Worm (Caenorhabditis elegans) whole organism, L1 larva: Measurements from ENCODE around the gene M88.4.

ENCODE experiments used
- C04F5.9 ChIP-seq: sonication (generic microtip); optimal IDR thresholded peaks from 2 replicates; lab custom pipeline; 2016; ENCODE audit warnings: missing genetic modification characterization, missing compliant biosample characterization
- C16A3.4 ChIP-seq: fragments of 150-350 bp; optimal IDR thresholded peaks from 2 replicates; lab custom pipeline; 2014; ENCODE audit warnings: missing biosample characterization, missing genetic modification characterization
- alr-1 ChIP-seq: fragments of 200-800 bp; sonication (Bioruptor generic); optimal IDR thresholded peaks from 2 replicates; lab custom pipeline; 2018; ENCODE audit warnings: borderline replicate concordance, mild to moderate bottlenecking, missing genetic modification characterization, missing compliant biosample characterization
- blmp-1 ChIP-seq: fragments of 150-350 bp; optimal IDR thresholded peaks from 2 replicates; lab custom pipeline; 2014; ENCODE audit warnings: missing biosample characterization, missing genetic modification characterization
- ceh-63 ChIP-seq: fragments of 200-800 bp; sonication (Bioruptor generic); optimal IDR thresholded peaks from 2 replicates; lab custom pipeline; 2018; ENCODE audit warnings: mild to moderate bottlenecking, missing genetic modification characterization, missing compliant biosample characterization
- ceh-8 ChIP-seq: fragments of 200-800 bp; sonication (Bioruptor generic); optimal IDR thresholded peaks from 2 replicates; lab custom pipeline; 2018; ENCODE audit warnings: mild to moderate bottlenecking, missing genetic modification characterization, moderate library complexity, missing compliant biosample characterization
- ceh-82 ChIP-seq, 3 experiments: fragments of 150-350 bp in 1 of 3; sonication (generic microtip) in 2 of 3; optimal IDR thresholded peaks; 2 replicates each; lab custom pipeline; 2014 to 2017; ENCODE audit warnings: missing biosample characterization in 3 of 3, missing genetic modification characterization in 3 of 3
- ces-1 ChIP-seq: fragments of 150-350 bp; optimal IDR thresholded peaks from 2 replicates; lab custom pipeline; 2014; ENCODE audit warnings: missing biosample characterization, missing genetic modification reagents, missing genetic modification characterization
- dsc-1 ChIP-seq: sonication (generic microtip); optimal IDR thresholded peaks from 2 replicates; lab custom pipeline; 2016; ENCODE audit warnings: mild to moderate bottlenecking, missing genetic modification characterization, missing compliant biosample characterization
- efl-1 ChIP-seq, 4 experiments: fragments of 150-350 bp; optimal IDR thresholded peaks in 3 of 4; peaks in 1 of 4; 1 replicate in 1 of 4; 2 replicates in 3 of 4; lab custom pipeline; 2014; ENCODE audit warnings: missing biosample characterization in 2 of 4, missing genetic modification characterization in 2 of 4, missing genetic modification reagents in 2 of 4
- efl-3 ChIP-seq: fragments of 200-800 bp; sonication (Bioruptor generic); optimal IDR thresholded peaks from 2 replicates; lab custom pipeline; 2018; ENCODE audit warnings: mild to moderate bottlenecking, missing genetic modification characterization, missing compliant biosample characterization
- egl-27 ChIP-seq, 2 experiments: fragments of 150-350 bp in 1 of 2; sonication (generic microtip); optimal IDR thresholded peaks; 3 replicates each; lab custom pipeline; 2017 to 2018; ENCODE audit warnings: missing biosample characterization in 2 of 2, missing genetic modification characterization in 2 of 2, missing genetic modification reagents in 2 of 2
- elt-2 ChIP-seq: sonication (generic microtip); optimal IDR thresholded peaks from 2 replicates; lab custom pipeline; 2016; ENCODE audit warnings: missing genetic modification characterization, mild to moderate bottlenecking, inconsistent platforms, missing compliant biosample characterization, missing genetic modification reagents
- fkh-4 ChIP-seq: sonication (generic microtip); optimal IDR thresholded peaks from 2 replicates; lab custom pipeline; 2016; ENCODE audit warnings: missing compliant biosample characterization, missing genetic modification characterization, borderline replicate concordance
- fkh-8 ChIP-seq: sonication (generic microtip); optimal IDR thresholded peaks from 2 replicates; lab custom pipeline; 2016; ENCODE audit warnings: mild to moderate bottlenecking, missing genetic modification characterization, missing compliant biosample characterization
- hlh-4 ChIP-seq: sonication (generic microtip); optimal IDR thresholded peaks from 2 replicates; lab custom pipeline; 2016; ENCODE audit warnings: mild to moderate bottlenecking, missing genetic modification characterization, missing compliant biosample characterization
- lin-14 ChIP-seq: fragments of 200-800 bp; sonication (Bioruptor generic); optimal IDR thresholded peaks from 2 replicates; lab custom pipeline; 2018; ENCODE audit warnings: mild to moderate bottlenecking, missing genetic modification characterization, moderate library complexity, missing compliant biosample characterization
- lin-15B ChIP-seq: fragments of 150-350 bp; sonication (generic microtip); optimal IDR thresholded peaks from 3 replicates; lab custom pipeline; 2014; ENCODE audit warnings: missing biosample characterization, missing genetic modification characterization
- lir-3 ChIP-seq: sonication (generic microtip); optimal IDR thresholded peaks from 2 replicates; lab custom pipeline; 2016; ENCODE audit warnings: mild to moderate bottlenecking, missing genetic modification characterization, moderate library complexity, missing compliant biosample characterization; ENCODE audit not compliant: poor library complexity
- mdl-1 ChIP-seq, 2 experiments: fragments of 150-350 bp; optimal IDR thresholded peaks; 2 replicates each; lab custom pipeline; 2014 to 2017; ENCODE audit warnings: missing biosample characterization in 2 of 2, missing genetic modification characterization in 2 of 2, inconsistent platforms in 1 of 2
- mep-1 ChIP-seq: fragments of 150-350 bp; optimal IDR thresholded peaks from 2 replicates; lab custom pipeline; 2014; ENCODE audit warnings: missing biosample characterization, missing genetic modification characterization
- nhr-20 ChIP-seq: sonication (generic microtip); optimal IDR thresholded peaks from 2 replicates; lab custom pipeline; 2016; ENCODE audit warnings: mild to moderate bottlenecking, missing genetic modification characterization, missing compliant biosample characterization
- nhr-71 ChIP-seq: sonication (generic microtip); optimal IDR thresholded peaks from 2 replicates; lab custom pipeline; 2016; ENCODE audit warnings: mild to moderate bottlenecking, missing genetic modification characterization, moderate library complexity, missing compliant biosample characterization
- nhr-76 ChIP-seq: sonication (generic microtip); optimal IDR thresholded peaks from 2 replicates; lab custom pipeline; 2017; ENCODE audit warnings: missing biosample characterization, missing genetic modification characterization
- nhr-85 ChIP-seq: sonication (generic microtip); peaks from one replicate; lab custom pipeline; 2016; ENCODE audit warnings: missing genetic modification characterization, inconsistent platforms, missing compliant biosample characterization
- pag-3 ChIP-seq: sonication (generic microtip); optimal IDR thresholded peaks from 2 replicates; lab custom pipeline; 2017; ENCODE audit warnings: missing genetic modification characterization, mild to moderate bottlenecking, missing compliant biosample characterization, antibody characterized with exemption, borderline replicate concordance; ENCODE audit not compliant: insufficient read depth
- pqm-1 ChIP-seq: sonication (generic microtip); optimal IDR thresholded peaks from 3 replicates; lab custom pipeline; 2017; ENCODE audit warnings: missing biosample characterization, missing genetic modification characterization
- rnt-1 ChIP-seq: sonication (generic microtip); optimal IDR thresholded peaks from 2 replicates; lab custom pipeline; 2016; ENCODE audit warnings: mild to moderate bottlenecking, missing genetic modification characterization, moderate library complexity, missing compliant biosample characterization
- skn-1 ChIP-seq: fragments of 150-350 bp; optimal IDR thresholded peaks from 2 replicates; lab custom pipeline; 2014; ENCODE audit warnings: missing biosample characterization, missing genetic modification characterization
- snu-23 ChIP-seq: sonication (generic microtip); optimal IDR thresholded peaks from 2 replicates; lab custom pipeline; 2016; ENCODE audit warnings: missing genetic modification characterization, missing compliant biosample characterization
- sox-4 ChIP-seq: sonication (generic microtip); optimal IDR thresholded peaks from 2 replicates; lab custom pipeline; 2016; ENCODE audit warnings: missing genetic modification characterization, missing compliant biosample characterization
- sptf-1 ChIP-seq: fragments of 150-350 bp; optimal IDR thresholded peaks from 2 replicates; lab custom pipeline; 2014; ENCODE audit warnings: missing biosample characterization, missing genetic modification characterization
- zip-4 ChIP-seq: fragments of 200-800 bp; sonication (Bioruptor generic); optimal IDR thresholded peaks from 2 replicates; lab custom pipeline; 2018; ENCODE audit warnings: mild to moderate bottlenecking, missing genetic modification characterization, moderate library complexity, missing compliant biosample characterization
- ztf-11 ChIP-seq, 2 experiments: sonication (generic microtip); optimal IDR thresholded peaks; 2 replicates each; lab custom pipeline; 2016 to 2017; ENCODE audit warnings: missing genetic modification characterization in 2 of 2, missing biosample characterization in 1 of 2, missing compliant biosample characterization in 1 of 2
- ztf-4 ChIP-seq: fragments of 150-350 bp; optimal IDR thresholded peaks from 2 replicates; lab custom pipeline; 2014; ENCODE audit warnings: missing biosample characterization, missing genetic modification characterization

Gene M88.4

DNA sequence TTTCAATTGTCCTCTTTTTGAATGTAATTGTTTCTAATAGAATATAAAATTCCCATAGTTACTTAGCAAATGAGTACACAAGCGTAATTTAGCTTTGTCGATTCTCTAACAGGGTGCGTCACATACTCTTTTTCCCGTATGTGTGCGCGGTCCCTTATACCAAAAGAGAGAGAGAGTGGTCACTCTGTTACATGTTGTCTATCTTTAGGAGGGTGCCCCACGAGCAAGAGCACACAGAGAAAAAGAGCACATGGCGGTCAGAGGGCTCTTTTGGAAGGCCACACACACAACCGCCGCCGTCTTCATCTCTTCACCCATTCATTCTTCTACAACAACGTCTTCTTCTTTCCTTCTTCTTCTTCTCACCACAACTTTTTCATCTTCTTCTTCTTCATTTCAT, 34.9 kb upstream of the M88.4 start (continued):
- TF ChIP-seq efl-1 (optimal IDR thresholded peaks at IDR 0.05; lab: Kevin White, UChicago) (no peak), efl-1 (GFP tag; optimal IDR thresholded peaks at IDR 0.05 in 1 of 2; lab: Kevin White, UChicago) (no peak), nhr-20 (no peak), elt-2 (tag; lab: Kevin White, UChicago) (no peak), mdl-1 (tag; optimal IDR thresholded peaks at IDR 0.05; lab: Kevin White, UChicago) (peak in 1 of 2 experiments; percentile 2), mep-1 (tag; lab: Kevin White, UChicago) (no peak), lir-3 (tag; lab: Kevin White, UChicago) (no peak), rnt-1 (tag; lab: Kevin White, UChicago) (no peak), hlh-4 (tag; lab: Kevin White, UChicago) (no peak), fkh-8 (tag; lab: Kevin White, UChicago) (peak; percentile 31), ceh-82 (tag; optimal IDR thresholded peaks at IDR 0.05; lab: Kevin White, UChicago) (peak in 1 of 3 experiments; percentile 22), C04F5.9 (tag; lab: Kevin White, UChicago) (no peak), snu-23 (GFP tag; lab: Kevin White, UChicago) (no peak), C16A3.4 (tag; lab: Kevin White, UChicago) (no peak), egl-27 (tag; optimal IDR thresholded peaks at IDR 0.05; lab: Kevin White, UChicago) (no peak), sox-4 (tag; lab: Kevin White, UChicago) (no peak)
- TF ChIP-seq, all 84 proteins: peak for 8

DNA sequence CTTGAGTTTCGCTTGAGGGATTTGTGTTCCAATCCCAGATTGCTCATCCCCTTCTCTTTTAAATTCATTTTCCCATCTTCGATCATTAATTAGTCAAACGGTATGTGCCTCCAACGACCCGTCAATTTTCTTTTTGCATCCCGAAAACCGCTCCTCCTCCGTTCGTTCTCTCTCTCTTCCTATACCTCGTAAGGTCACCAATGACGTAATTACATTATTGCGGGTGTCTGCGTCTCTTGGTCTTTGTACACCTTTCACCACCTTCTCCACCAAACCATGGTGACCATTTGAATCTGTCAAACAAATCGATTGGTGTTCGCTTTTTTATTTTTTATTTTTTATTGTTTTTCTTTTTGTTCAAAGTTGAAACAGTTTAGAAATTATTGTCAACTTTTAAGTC, 33.7 kb upstream of the M88.4 start:
- TF ChIP-seq nhr-20 (no peak), efl-1 (optimal IDR thresholded peaks at IDR 0.05; lab: Kevin White, UChicago) (no peak), efl-1 (GFP tag; optimal IDR thresholded peaks at IDR 0.05 in 1 of 2; lab: Kevin White, UChicago) (peak in 1 of 2 experiments; percentile 61), blmp-1 (tag; lab: Kevin White, UChicago) (peak; percentile 28)

DNA sequence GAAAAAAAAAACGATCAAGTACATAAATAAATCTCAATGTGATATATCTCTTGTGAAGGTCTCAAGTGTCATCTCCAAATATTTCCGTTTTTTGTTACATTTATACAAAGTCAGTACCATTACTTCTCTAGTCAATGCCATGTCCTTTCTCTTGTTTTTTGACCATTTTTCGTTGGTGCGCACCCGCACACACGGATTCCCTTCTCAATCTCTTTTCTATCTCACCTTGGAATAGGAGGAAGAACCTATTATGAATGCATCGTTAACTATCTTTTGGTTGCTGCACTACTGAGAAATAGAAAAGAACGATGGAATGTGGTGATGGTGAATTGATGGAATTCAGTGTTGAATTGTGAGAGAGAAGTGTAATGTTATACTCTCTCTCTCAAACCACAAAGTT, 31.1 kb upstream of the M88.4 start:
- TF ChIP-seq efl-1 (optimal IDR thresholded peaks at IDR 0.05; lab: Kevin White, UChicago) (no peak), efl-1 (GFP tag; optimal IDR thresholded peaks at IDR 0.05 in 1 of 2; lab: Kevin White, UChicago) (peak in 1 of 2 experiments; percentile 30), blmp-1 (tag; lab: Kevin White, UChicago) (peak; percentile 55), nhr-71 (tag; lab: Kevin White, UChicago) (no peak), nhr-85 (tag; lab: Kevin White, UChicago) (peak; percentile 77), snu-23 (GFP tag; lab: Kevin White, UChicago) (peak; percentile 25), lin-14 (GFP tag; lab: Kevin White, UChicago) (peak; percentile 59)

DNA sequence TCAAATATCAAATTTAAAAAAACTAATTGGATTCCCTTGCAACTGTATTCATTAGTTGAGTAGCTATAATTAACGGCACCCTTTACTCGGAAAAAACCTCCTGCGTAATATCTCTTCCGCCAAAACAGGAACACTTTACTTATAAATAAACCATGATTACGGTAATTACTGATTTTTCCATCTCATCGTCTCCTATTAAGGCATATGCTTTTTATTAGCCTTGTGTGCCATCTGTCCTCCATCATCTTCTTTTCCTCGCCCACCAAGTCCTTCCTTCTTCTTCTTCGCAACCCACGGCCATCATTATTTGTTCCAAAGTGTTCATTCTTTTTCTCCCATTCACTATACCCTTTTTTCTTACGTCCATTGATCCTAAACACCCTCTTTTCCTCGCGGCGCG, 29.4 kb upstream of the M88.4 start:
- no peak for TF ChIP-seq ceh-8 (GFP tag; lab: Kevin White, UChicago)
- TF ChIP-seq dsc-1 (tag; lab: Kevin White, UChicago) = peak; percentile 95
- TF ChIP-seq pqm-1 = no peak
- TF ChIP-seq hlh-4 (tag; lab: Kevin White, UChicago) = no peak
- TF ChIP-seq fkh-4 = peak; percentile 75
- TF ChIP-seq pag-3 = no peak
- TF ChIP-seq, all 84 proteins: peak for 2

DNA sequence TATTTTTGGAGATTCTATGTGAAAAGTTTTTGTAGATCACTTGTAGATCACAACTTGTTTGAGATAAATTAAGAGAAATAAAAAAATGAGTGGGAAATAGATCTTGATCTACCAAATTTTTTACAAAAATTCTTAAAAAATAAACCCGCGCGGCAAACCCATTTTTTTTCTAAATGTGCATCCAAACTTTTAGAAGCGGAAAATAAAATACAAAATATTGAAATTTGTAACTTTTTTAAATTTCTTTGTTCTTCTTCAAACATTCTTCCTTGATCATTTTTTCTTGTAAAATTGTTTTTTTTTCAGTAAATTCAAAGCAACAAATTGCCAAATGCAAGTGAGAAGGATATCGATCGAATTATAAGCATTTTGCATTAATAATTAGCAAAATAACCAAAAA, 28.8 kb upstream of the M88.4 start, which contains the start of gene cdh-4:
TSS of gene cdh-4 (plus strand) at position 301 of the 400 bp plus-strand sequence.
- TF ChIP-seq mep-1 (tag; lab: Kevin White, UChicago) = no peak
- no peak for TF ChIP-seq ceh-63 (GFP tag; lab: Kevin White, UChicago)
- TF ChIP-seq dsc-1 (tag; lab: Kevin White, UChicago) = no peak
- TF ChIP-seq alr-1 (tag; lab: Kevin White, UChicago) = no peak
- no peak for TF ChIP-seq efl-3
- TF ChIP-seq sptf-1 (tag; lab: Kevin White, UChicago) = no peak
- no peak for TF ChIP-seq lin-14 (GFP tag; lab: Kevin White, UChicago)
- no peak for TF ChIP-seq fkh-4
- no peak for TF ChIP-seq nhr-20
- no peak for TF ChIP-seq nhr-76 (tag; lab: Kevin White, UChicago)
- no peak for TF ChIP-seq ztf-4 (tag; lab: Kevin White, UChicago)
- TF ChIP-seq skn-1 = no peak
- TF ChIP-seq egl-27 (tag; optimal IDR thresholded peaks at IDR 0.05; lab: Kevin White, UChicago) = no peak
- TF ChIP-seq nhr-85 (tag; lab: Kevin White, UChicago) = no peak
- no peak for TF ChIP-seq lin-15B (tag; lab: Kevin White, UChicago)
- TF ChIP-seq ces-1 = no peak
- TF ChIP-seq zip-4 (GFP tag; lab: Kevin White, UChicago) = no peak
- no peak for TF ChIP-seq sox-4 (tag; lab: Kevin White, UChicago)
- TF ChIP-seq lir-3 (tag; lab: Kevin White, UChicago) = no peak
- TF ChIP-seq ztf-11 (tag; optimal IDR thresholded peaks at IDR 0.05; lab: Kevin White, UChicago) = no peak
